Worm (Caenorhabditis elegans) whole organism, L4/young adult: Measurements from ENCODE around the gene F16H6.9.

Experiments used
- W03F9.2 ChIP-seq: fragments of 150-350 bp; optimal IDR thresholded peaks from 2 replicates; lab custom pipeline; 2014; ENCODE audit warnings: missing biosample characterization, missing genetic modification characterization
- dao-5 ChIP-seq: sonication (generic microtip); optimal IDR thresholded peaks from 2 replicates; lab custom pipeline; 2016; ENCODE audit warnings: missing genotype, missing genetic modification characterization, moderate library complexity, missing compliant biosample characterization

DNA sequence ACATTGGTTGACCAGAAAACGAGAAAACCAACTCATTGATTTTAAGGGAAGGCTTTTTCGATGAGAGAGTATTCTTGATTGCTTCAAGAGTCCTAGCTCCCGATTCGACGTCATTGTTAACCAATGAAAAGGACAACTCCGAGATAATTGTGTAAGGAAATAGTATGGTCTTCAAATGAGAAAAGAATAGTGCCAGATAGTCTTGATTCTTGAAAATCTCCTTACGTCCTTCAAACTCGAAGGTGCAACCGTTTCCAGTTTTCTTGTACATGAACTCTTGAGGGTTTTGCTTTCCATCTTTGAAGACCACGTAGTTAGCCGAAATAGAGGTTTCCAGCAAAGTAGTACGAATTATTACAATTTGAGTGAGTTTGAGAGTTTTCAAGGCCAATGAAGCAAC is 26.3 kb downstream of the F16H6.9 start:
- TF ChIP-seq W03F9.2 (tag; lab: Kevin White, UChicago), result no peak
- no peak for TF ChIP-seq dao-5 (tag; lab: Kevin White, UChicago)
